Worm (Caenorhabditis elegans) whole organism, mixed stage, embryonic: ENCODE results near the gene F42E8.1.

Experiments used
- lin-13 ChIP-seq: fragments of 150-350 bp; optimal IDR thresholded peaks from 2 replicates; lab custom pipeline; 2014; ENCODE audit warnings: missing biosample characterization, missing genetic modification characterization
- unc-39 ChIP-seq: fragments of 150-350 bp; optimal IDR thresholded peaks from 2 replicates; lab custom pipeline; 2014; ENCODE audit warnings: missing biosample characterization, missing genetic modification characterization

ce11 chrV:13018761-13019160 lies 43.2 kb upstream of the F42E8.1 start, which contains the start of gene fmi-1:
- no peak for TF ChIP-seq unc-39 (tag; lab: Kevin White, UChicago)
- no peak for TF ChIP-seq lin-13 (tag; lab: Kevin White, UChicago)
